Worm (Caenorhabditis elegans) whole organism, young adult: Measurements from ENCODE around the gene dnj-5.

Experiments
- C06A6.2 ChIP-seq: fragments of 200-800 bp; sonication (Bioruptor generic); conservative IDR thresholded peaks from 2 replicates; pipeline ENCODE4 v1.3.6; 2022; ENCODE audit warnings: missing genetic modification characterization, missing compliant biosample characterization
- D2030.7 ChIP-seq: fragments of 200-800 bp; sonication (Bioruptor generic); IDR thresholded peaks from 2 replicates; pipeline ENCODE4 v1.3.6; 2022; ENCODE audit warnings: missing genetic modification reagents, missing genetic modification characterization, missing compliant biosample characterization
- F10E7.11 ChIP-seq: sonication (generic microtip); optimal IDR thresholded peaks from 2 replicates; lab custom pipeline; 2017; ENCODE audit warnings: mild to moderate bottlenecking, missing genetic modification characterization, moderate library complexity, missing compliant biosample characterization
- F55B11.4 ChIP-seq: sonication (generic microtip); optimal IDR thresholded peaks from 2 replicates; lab custom pipeline; 2016; ENCODE audit warnings: missing compliant biosample characterization, missing genetic modification characterization, borderline replicate concordance; ENCODE audit not compliant: insufficient read depth
- F57A8.1 ChIP-seq: fragments of 200-800 bp; sonication (Bioruptor generic); optimal IDR thresholded peaks from 2 replicates; lab custom pipeline; 2018; ENCODE audit warnings: mild to moderate bottlenecking, missing genetic modification characterization, moderate library complexity, missing compliant biosample characterization
- F57C9.4 ChIP-seq: sonication (generic microtip); optimal IDR thresholded peaks from 2 replicates; lab custom pipeline; 2017; ENCODE audit warnings: mild to moderate bottlenecking, missing genetic modification characterization, missing compliant biosample characterization
- K11D2.4 ChIP-seq: fragments of 200-800 bp; sonication (Bioruptor generic); IDR thresholded peaks from 2 replicates; pipeline ENCODE4 v1.3.6; 2022; ENCODE audit warnings: missing genetic modification reagents, missing genetic modification characterization, missing compliant biosample characterization
- T07F8.4 ChIP-seq: sonication (generic microtip); optimal IDR thresholded peaks from 2 replicates; lab custom pipeline; 2016; ENCODE audit warnings: mild to moderate bottlenecking, missing genetic modification characterization, moderate library complexity, missing compliant biosample characterization
- Y56A3A.18 ChIP-seq: fragments of 200-800 bp; sonication (Bioruptor generic); IDR thresholded peaks from 2 replicates; pipeline ENCODE4 v1.3.6; 2022; ENCODE audit warnings: missing genetic modification reagents, missing genetic modification characterization, missing compliant biosample characterization
- Y79H2A.3 ChIP-seq: fragments of 200-800 bp; sonication (Bioruptor generic); conservative IDR thresholded peaks from 2 replicates; pipeline ENCODE4 v1.3.6; 2022; ENCODE audit warnings: missing genetic modification reagents, missing genetic modification characterization, missing compliant biosample characterization
- Y95B8A.8 ChIP-seq: fragments of 200-800 bp; sonication (Bioruptor generic); IDR thresholded peaks from 2 replicates; pipeline ENCODE4 v1.3.6; 2022; ENCODE audit warnings: missing genetic modification reagents, missing genetic modification characterization, missing compliant biosample characterization
- aptf-2 ChIP-seq: fragments of 200-800 bp; sonication (Bioruptor generic); conservative IDR thresholded peaks from 2 replicates; pipeline ENCODE4 v1.3.6; 2022; ENCODE audit warnings: missing genetic modification reagents, missing genetic modification characterization, missing compliant biosample characterization
- atf-7 ChIP-seq: sonication (generic microtip); optimal IDR thresholded peaks from 2 replicates; lab custom pipeline; 2017; ENCODE audit warnings: mild to moderate bottlenecking, missing genetic modification characterization, missing compliant biosample characterization
- attf-6 ChIP-seq: fragments of 200-800 bp; sonication (Bioruptor generic); IDR thresholded peaks from 2 replicates; pipeline ENCODE4 v1.3.6; 2022; ENCODE audit warnings: missing genetic modification reagents, missing genetic modification characterization, missing compliant biosample characterization
- bed-2 ChIP-seq: fragments of 200-800 bp; sonication (Bioruptor generic); IDR thresholded peaks from 2 replicates; pipeline ENCODE4 v1.3.6; 2022; ENCODE audit warnings: missing genetic modification reagents, missing genetic modification characterization, missing compliant biosample characterization
- ccch-3 ChIP-seq: fragments of 200-800 bp; sonication (Bioruptor generic); optimal IDR thresholded peaks from 2 replicates; lab custom pipeline; 2018; ENCODE audit warnings: mild to moderate bottlenecking, missing genetic modification characterization, missing compliant biosample characterization
- cebp-1 ChIP-seq, 2 experiments: fragments of 200-800 bp in 1 of 2; sonication (Bioruptor generic) in 1 of 2; sonication (generic microtip) in 1 of 2; IDR thresholded peaks in 1 of 2; optimal IDR thresholded peaks in 1 of 2; 2 replicates each; pipeline versions ENCODE4 v1.3.6 to Lab custom; 2017 to 2022; ENCODE audit warnings: missing compliant biosample characterization in 2 of 2, missing genetic modification characterization in 2 of 2, mild to moderate bottlenecking in 1 of 2, missing genetic modification reagents in 1 of 2, moderate library complexity in 1 of 2
- ceh-100 ChIP-seq: fragments of 200-800 bp; sonication (Bioruptor generic); IDR thresholded peaks from 2 replicates; pipeline ENCODE4 v1.3.6; 2022; ENCODE audit warnings: missing genetic modification reagents, missing genetic modification characterization, missing compliant biosample characterization
- ceh-40 ChIP-seq: fragments of 200-800 bp; sonication (Bioruptor generic); IDR thresholded peaks from 2 replicates; pipeline ENCODE4 v1.3.6; 2022; ENCODE audit warnings: missing genetic modification characterization, missing compliant biosample characterization
- chd-7 ChIP-seq: sonication (generic microtip); optimal IDR thresholded peaks from 2 replicates; lab custom pipeline; 2016; ENCODE audit warnings: mild to moderate bottlenecking, missing genetic modification characterization, moderate library complexity, missing compliant biosample characterization
- die-1 ChIP-seq: sonication (generic microtip); optimal IDR thresholded peaks from 2 replicates; lab custom pipeline; 2016; ENCODE audit warnings: missing genotype, mild to moderate bottlenecking, missing genetic modification characterization, missing compliant biosample characterization
- efl-1 ChIP-seq: fragments of 150-350 bp; optimal IDR thresholded peaks from 2 replicates; lab custom pipeline; 2014; ENCODE audit warnings: missing biosample characterization, missing genetic modification reagents, missing genetic modification characterization
- egl-44 ChIP-seq: fragments of 200-800 bp; sonication (Bioruptor generic); IDR thresholded peaks from 2 replicates; pipeline ENCODE4 v1.3.6; 2022; ENCODE audit warnings: missing genetic modification reagents, missing genetic modification characterization, missing compliant biosample characterization
- egrh-3 ChIP-seq: fragments of 200-800 bp; sonication (Bioruptor generic); IDR thresholded peaks from 2 replicates; pipeline ENCODE4 v1.3.6; 2022; ENCODE audit warnings: missing genetic modification reagents, missing genetic modification characterization, missing compliant biosample characterization
- ekl-4 ChIP-seq: fragments of 200-800 bp; sonication (Bioruptor generic); IDR thresholded peaks from 2 replicates; pipeline ENCODE4 v1.3.6; 2022; ENCODE audit warnings: missing genetic modification reagents, missing genetic modification characterization, missing compliant biosample characterization
- hmg-1.2 ChIP-seq: fragments of 200-800 bp; sonication (Bioruptor generic); IDR thresholded peaks from 2 replicates; pipeline ENCODE4 v1.3.6; 2022; ENCODE audit warnings: missing genetic modification reagents, missing genetic modification characterization, missing compliant biosample characterization
- hmg-20 ChIP-seq: fragments of 200-800 bp; sonication (Bioruptor generic); IDR thresholded peaks from 2 replicates; pipeline ENCODE4 v1.3.6; 2022; ENCODE audit warnings: missing genetic modification reagents, missing genetic modification characterization, missing compliant biosample characterization
- hsf-1 ChIP-seq: fragments of 200-800 bp; sonication (Bioruptor generic); IDR thresholded peaks from 2 replicates; pipeline ENCODE4 v1.3.6; 2022; ENCODE audit warnings: missing genetic modification reagents, missing genetic modification characterization, missing compliant biosample characterization
- lin-40 ChIP-seq: sonication (generic microtip); optimal IDR thresholded peaks from 2 replicates; lab custom pipeline; 2016; ENCODE audit warnings: missing genetic modification characterization, mild to moderate bottlenecking, missing compliant biosample characterization, missing genotype, missing genetic modification reagents
- lsy-27 ChIP-seq: sonication (generic microtip); optimal IDR thresholded peaks from 2 replicates; lab custom pipeline; 2017; ENCODE audit warnings: missing genetic modification characterization, mild to moderate bottlenecking, missing compliant biosample characterization, antibody characterized with exemption, missing genotype, borderline replicate concordance; ENCODE audit not compliant: insufficient read depth
- mes-4 ChIP-seq: sonication (generic microtip); optimal IDR thresholded peaks from 2 replicates; lab custom pipeline; 2016; ENCODE audit warnings: missing genotype, missing genetic modification characterization, missing compliant biosample characterization
- nfya-1 ChIP-seq: sonication (generic microtip); optimal IDR thresholded peaks from 2 replicates; lab custom pipeline; 2017; ENCODE audit warnings: antibody characterized with exemption, missing compliant biosample characterization, missing genetic modification characterization, borderline replicate concordance; ENCODE audit not compliant: insufficient read depth
- nhr-120 ChIP-seq: fragments of 200-800 bp; sonication (Bioruptor generic); IDR thresholded peaks from 2 replicates; pipeline ENCODE4 v1.3.6; 2022; ENCODE audit warnings: missing genetic modification characterization, missing compliant biosample characterization
- nhr-27 ChIP-seq: fragments of 200-800 bp; sonication (Bioruptor generic); optimal IDR thresholded peaks from 2 replicates; lab custom pipeline; 2018; ENCODE audit warnings: mild to moderate bottlenecking, missing genetic modification characterization, moderate library complexity, missing compliant biosample characterization
- rcor-1 ChIP-seq: fragments of 200-800 bp; sonication (Bioruptor generic); IDR thresholded peaks from 2 replicates; pipeline ENCODE4 v1.3.6; 2022; ENCODE audit warnings: missing genetic modification reagents, missing genetic modification characterization, missing compliant biosample characterization
- sea-2 ChIP-seq: fragments of 200-800 bp; sonication (Bioruptor generic); IDR thresholded peaks from 2 replicates; pipeline ENCODE4 v1.3.6; 2022; ENCODE audit warnings: missing genetic modification characterization, missing compliant biosample characterization
- snpc-1.3 ChIP-seq: sonication (generic microtip); optimal IDR thresholded peaks from 2 replicates; lab custom pipeline; 2017; ENCODE audit warnings: missing genetic modification characterization, mild to moderate bottlenecking, missing compliant biosample characterization, antibody characterized with exemption, moderate library complexity, missing genotype, missing genetic modification reagents; ENCODE audit not compliant: insufficient read depth
- snpc-4 ChIP-seq, 5 experiments: fragments of 150-350 bp in 1 of 5; sonication (generic microtip) in 4 of 5; optimal IDR thresholded peaks; 2 replicates each; lab custom pipeline; 2014 to 2018; ENCODE audit warnings: missing genetic modification characterization in 5 of 5, missing biosample characterization in 3 of 5, antibody characterized with exemption in 2 of 5, mild to moderate bottlenecking in 2 of 5, missing compliant biosample characterization in 2 of 5, missing genotype in 2 of 5, moderate library complexity in 2 of 5, missing genetic modification reagents in 1 of 5
- somi-1 ChIP-seq: fragments of 200-800 bp; sonication (Bioruptor generic); optimal IDR thresholded peaks from 2 replicates; lab custom pipeline; 2018; ENCODE audit warnings: mild to moderate bottlenecking, missing genetic modification characterization, missing compliant biosample characterization
- ztf-22 ChIP-seq: fragments of 200-800 bp; sonication (Bioruptor generic); optimal IDR thresholded peaks from 2 replicates; lab custom pipeline; 2018; ENCODE audit warnings: mild to moderate bottlenecking, missing genetic modification characterization, moderate library complexity, missing compliant biosample characterization
- ztf-26 ChIP-seq: sonication (generic microtip); optimal IDR thresholded peaks from 2 replicates; lab custom pipeline; 2017; ENCODE audit warnings: missing genetic modification characterization, missing compliant biosample characterization
- ztf-6 ChIP-seq: fragments of 200-800 bp; sonication (Bioruptor generic); IDR thresholded peaks from 2 replicates; pipeline ENCODE4 v1.3.6; 2022; ENCODE audit warnings: missing genetic modification reagents, missing genetic modification characterization, missing compliant biosample characterization

Gene dnj-5

DNA sequence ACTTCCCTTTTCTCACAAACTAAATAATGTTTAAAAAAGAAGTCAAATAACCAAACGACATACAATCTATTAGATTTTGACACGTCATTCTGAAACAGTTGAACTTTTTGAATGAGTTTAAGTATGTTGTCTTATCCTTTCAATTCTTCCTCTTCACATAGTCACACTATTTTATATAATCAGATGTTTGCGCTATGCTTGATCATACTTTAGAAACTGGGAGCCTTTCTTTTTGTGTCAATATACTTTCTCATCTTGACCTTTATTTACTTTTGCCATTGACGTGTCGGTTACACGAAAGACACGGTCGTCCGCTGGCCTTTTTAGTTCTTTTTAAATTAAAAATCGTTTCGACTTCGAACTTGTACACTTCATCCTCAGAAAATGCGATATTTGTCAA lies 6.2 kb downstream of the dnj-5 start, which contains the start of gene C04A2.15:
Gene C04A2.15 (plus strand): TSS at position 299 of the 400 bp plus-strand sequence.
- no peak for TF ChIP-seq F10E7.11
- TF ChIP-seq ccch-3 (GFP tag; lab: Kevin White, UChicago): no peak
- no peak for TF ChIP-seq bed-2 (GFP tag; lab: Robert Waterston, UW)
- no peak for TF ChIP-seq Y79H2A.3 (GFP tag; lab: Robert Waterston, UW)
- no peak for TF ChIP-seq ceh-100 (GFP tag; lab: Robert Waterston, UW)
- TF ChIP-seq sea-2 (GFP tag; lab: Robert Waterston, UW): no peak

DNA sequence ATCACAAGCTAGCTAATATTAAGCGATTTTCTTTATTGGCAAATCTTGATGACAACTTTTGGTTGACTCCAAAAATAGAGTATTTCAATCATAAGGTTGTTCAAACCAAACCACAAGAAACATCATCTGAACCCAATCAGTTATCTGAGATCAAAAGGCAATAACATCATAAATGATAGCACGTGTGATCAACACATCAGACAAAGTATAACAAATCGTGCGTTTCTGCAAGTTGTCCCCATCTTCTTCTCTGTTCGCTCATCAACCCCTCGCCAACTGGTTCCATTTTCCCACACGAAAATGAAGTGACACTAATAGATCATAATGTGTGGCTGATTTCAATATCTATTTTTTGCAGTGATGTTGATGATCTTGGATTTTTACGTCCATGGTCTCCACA lies 8.8 kb downstream of the dnj-5 start:
- TF ChIP-seq lin-40 (tag; lab: Kevin White, UChicago): peak; percentile 27
- TF ChIP-seq rcor-1: no peak
- peak; percentile 36 for TF ChIP-seq die-1 (tag; lab: Kevin White, UChicago)
- TF ChIP-seq ztf-26: peak; percentile 33
- no peak for TF ChIP-seq F57A8.1 (GFP tag; lab: Kevin White, UChicago)
- no peak for TF ChIP-seq hmg-20 (GFP tag; lab: Robert Waterston, UW)
- no peak for TF ChIP-seq cebp-1 (GFP tag; IDR thresholded peaks at IDR 0.05; lab: Robert Waterston, UW)
- TF ChIP-seq cebp-1 (tag; optimal IDR thresholded peaks at IDR 0.05; lab: Kevin White, UChicago): peak; percentile 16
- peak; percentile 54; the same call in 1 of the 2 replicates for TF ChIP-seq K11D2.4 (GFP tag; lab: Robert Waterston, UW)
- TF ChIP-seq somi-1 (GFP tag; lab: Kevin White, UChicago): peak; percentile 70
- TF ChIP-seq egrh-3 (GFP tag; lab: Robert Waterston, UW): no peak
- no peak for TF ChIP-seq nfya-1 (tag; lab: Kevin White, UChicago)
- TF ChIP-seq C06A6.2 (GFP tag; lab: Robert Waterston, UW): peak; percentile 47
- peak; percentile 44 for TF ChIP-seq chd-7 (tag; lab: Kevin White, UChicago)
- TF ChIP-seq nhr-27 (tag; lab: Kevin White, UChicago): no peak
- TF ChIP-seq ztf-6 (GFP tag; lab: Robert Waterston, UW): peak; percentile 57; the same call in 1 of the 2 replicates
- TF ChIP-seq T07F8.4 (tag; lab: Kevin White, UChicago): no peak
- no peak for TF ChIP-seq efl-1

DNA sequence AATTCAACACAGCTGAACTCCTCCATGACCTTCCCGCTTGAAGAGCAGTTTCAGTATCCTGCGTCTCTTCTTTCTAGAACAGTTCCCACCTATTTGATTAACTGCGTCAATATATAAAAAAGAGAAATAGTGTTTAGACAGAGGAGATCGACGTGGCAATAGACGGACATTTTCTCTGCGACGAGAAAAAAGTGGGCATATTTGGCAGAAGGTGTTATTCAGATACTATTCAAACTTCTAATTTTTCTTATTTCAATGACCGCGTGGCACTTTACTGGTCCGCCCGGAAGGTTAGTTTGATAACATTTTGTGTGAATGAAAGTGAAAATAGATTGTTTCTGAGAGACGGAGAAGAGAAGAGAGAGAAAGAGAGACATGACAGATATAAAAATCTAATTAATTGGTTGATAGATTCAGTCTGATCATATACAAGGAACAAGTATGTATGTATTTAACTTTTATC lies 10.2 kb downstream of the dnj-5 start, which contains the start of gene tbc-6:
Gene tbc-6 (plus strand): TSS at position 208 of the 463 bp plus-strand sequence.
- TF ChIP-seq somi-1 (GFP tag; lab: Kevin White, UChicago) (peak; percentile 20), attf-6 (GFP tag; lab: Robert Waterston, UW) (no peak), cebp-1 (GFP tag; IDR thresholded peaks at IDR 0.05; lab: Robert Waterston, UW) (no peak), cebp-1 (tag; optimal IDR thresholded peaks at IDR 0.05; lab: Kevin White, UChicago) (peak; percentile 21), nhr-120 (no peak), nfya-1 (tag; lab: Kevin White, UChicago) (no peak), egl-44 (GFP tag; lab: Robert Waterston, UW) (no peak), F57C9.4 (no peak), F55B11.4 (tag; lab: Kevin White, UChicago) (no peak), lsy-27 (no peak), hsf-1 (GFP tag; lab: Robert Waterston, UW) (no peak), Y56A3A.18 (GFP tag; lab: Robert Waterston, UW) (0 out of 2 replicates have a peak, but pooled peaks have one; percentile 7), ceh-40 (GFP tag; lab: Robert Waterston, UW) (no peak), atf-7 (tag; lab: Kevin White, UChicago) (no peak), aptf-2 (no peak), snpc-1.3 (tag; lab: Kevin White, UChicago) (no peak), D2030.7 (GFP tag; lab: Robert Waterston, UW) (no peak), egrh-3 (GFP tag; lab: Robert Waterston, UW) (no peak), snpc-4 (GFP tag; optimal IDR thresholded peaks at IDR 0.05; lab: Kevin White, UChicago) (no peak), snpc-4 (tag; optimal IDR thresholded peaks at IDR 0.05; lab: Kevin White, UChicago) (no peak), Y95B8A.8 (GFP tag; lab: Robert Waterston, UW) (0 out of 2 replicates have a peak, but pooled peaks have one; percentile 23), lin-40 (tag; lab: Kevin White, UChicago) (peak; percentile 53), die-1 (tag; lab: Kevin White, UChicago) (no peak), Y79H2A.3 (GFP tag; lab: Robert Waterston, UW) (0 out of 2 replicates have a peak, but pooled peaks have one; percentile 34), mes-4 (tag; lab: Kevin White, UChicago) (no peak), ztf-22 (GFP tag; lab: Kevin White, UChicago) (no peak), ekl-4 (no peak), hmg-1.2 (GFP tag; lab: Robert Waterston, UW) (peak; percentile 31; the same call in 1 of the 2 replicates)
